Worm (Caenorhabditis elegans): ENCODE results near the gene C44F1.1.

The C44F1.1 gene

ce11 chrIII:3735509-3736255 lies 29.7 kb downstream of the C44F1.1 start:
- TF ChIP-seq sptf-1 (tag; optimal IDR thresholded peaks at IDR 0.05): peak; percentile 37
- peak; percentile 88 for TF ChIP-seq hlh-1 (tag; optimal IDR thresholded peaks at IDR 0.05)
- no peak for TF ChIP-seq elt-1 (tag; optimal IDR thresholded peaks at IDR 0.05; ENCODE audit: borderline replicate concordance, insufficient read depth)
- no peak for TF ChIP-seq lsy-2 (tag; optimal IDR thresholded peaks at IDR 0.05)
- no peak for TF ChIP-seq nhr-28 (tag; optimal IDR thresholded peaks at IDR 0.05)

- TF ChIP-seq sem-2 (GFP tag; optimal IDR thresholded peaks at IDR 0.05) (no peak), nhr-2 (tag; optimal IDR thresholded peaks at IDR 0.05) (peak; percentile 22), nhr-12 (tag; optimal IDR thresholded peaks at IDR 0.05) (no peak), lin-32 (GFP tag; optimal IDR thresholded peaks at IDR 0.05) (no peak), elt-1 (tag; optimal IDR thresholded peaks at IDR 0.05; ENCODE audit: borderline replicate concordance, insufficient read depth) (no peak), bed-3 (GFP tag; optimal IDR thresholded peaks at IDR 0.05) (no peak), pha-4 (tag; optimal IDR thresholded peaks at IDR 0.05) (peak; percentile 25), blmp-1 (tag; optimal IDR thresholded peaks at IDR 0.05) (no peak), ces-1 (GFP tag; optimal IDR thresholded peaks at IDR 0.05) (no peak), snpc-4 (tag; optimal IDR thresholded peaks at IDR 0.05) (no peak), nhr-28 (tag; optimal IDR thresholded peaks at IDR 0.05) (no peak), nhr-237 (tag; optimal IDR thresholded peaks at IDR 0.05) (no peak), flh-1 (GFP tag; optimal IDR thresholded peaks at IDR 0.05) (no peak), mab-5 (tag; optimal IDR thresholded peaks at IDR 0.05) (no peak), mls-2 (tag; optimal IDR thresholded peaks at IDR 0.05) (no peak), ceh-43 (GFP tag; optimal IDR thresholded peaks at IDR 0.05) (no peak), zip-8 (tag; optimal IDR thresholded peaks at IDR 0.05) (peak; percentile 65), unc-62 (GFP tag; optimal IDR thresholded peaks at IDR 0.05) (no peak), unc-120 (tag; optimal IDR thresholded peaks at IDR 0.05; ENCODE audit: poor library complexity, severe bottlenecking) (no peak), ceh-83 (GFP tag; optimal IDR thresholded peaks at IDR 0.05) (no peak), tbx-8 (GFP tag; optimal IDR thresholded peaks at IDR 0.05) (peak; percentile 2)
These were observed 30.4 kb downstream of the C44F1.1 start, which contains the start of gene evl-18 for ce11 chrIII:3734990-3735389. evl-18 (minus strand) TSS chrIII:3735039.

- TF ChIP-seq ces-1 (GFP tag; optimal IDR thresholded peaks at IDR 0.05) (peak; percentile 53), ztf-11 (tag; optimal IDR thresholded peaks at IDR 0.05) (no peak), mep-1 (tag; optimal IDR thresholded peaks at IDR 0.05) (peak; percentile 8), cnd-1 (tag; optimal IDR thresholded peaks at IDR 0.05) (no peak), lsy-2 (tag; optimal IDR thresholded peaks at IDR 0.05) (peak; percentile 14)
These were observed 31.4 kb downstream of the C44F1.1 start, which contains the start of gene F34D10.3 for ce11 chrIII:3734007-3734406. F34D10.3 (plus strand) TSS chrIII:3734255.

- TF ChIP-seq elt-1 (tag; optimal IDR thresholded peaks at IDR 0.05; ENCODE audit: borderline replicate concordance, insufficient read depth): no peak
- TF ChIP-seq sem-2 (GFP tag; optimal IDR thresholded peaks at IDR 0.05): no peak
- no peak for TF ChIP-seq elt-3 (tag; optimal IDR thresholded peaks at IDR 0.05)
- TF ChIP-seq ham-2 (GFP tag; optimal IDR thresholded peaks at IDR 0.05): no peak
- no peak for TF ChIP-seq snpc-4 (tag; optimal IDR thresholded peaks at IDR 0.05)
These were observed 34.9 kb downstream of the C44F1.1 start, which contains the start of gene F34D10.8 for ce11 chrIII:3730475-3730874. F34D10.8 (plus strand) TSS chrIII:3730775.

- TF ChIP-seq zip-8 (tag; optimal IDR thresholded peaks at IDR 0.05) (no peak), pha-4 (tag; optimal IDR thresholded peaks at IDR 0.05) (no peak), drap-1 (GFP tag; optimal IDR thresholded peaks at IDR 0.05) (no peak), ces-1 (GFP tag; optimal IDR thresholded peaks at IDR 0.05) (no peak), unc-120 (tag; optimal IDR thresholded peaks at IDR 0.05; ENCODE audit: poor library complexity, severe bottlenecking) (no peak), lsy-2 (tag; optimal IDR thresholded peaks at IDR 0.05) (no peak), M03D4.4 (tag; optimal IDR thresholded peaks at IDR 0.05) (no peak), hlh-1 (tag; optimal IDR thresholded peaks at IDR 0.05) (no peak), mab-5 (tag; optimal IDR thresholded peaks at IDR 0.05) (no peak), ham-2 (GFP tag; optimal IDR thresholded peaks at IDR 0.05) (no peak), lin-32 (GFP tag; optimal IDR thresholded peaks at IDR 0.05) (no peak), ceh-43 (GFP tag; optimal IDR thresholded peaks at IDR 0.05) (no peak), ceh-39 (tag; optimal IDR thresholded peaks at IDR 0.05) (no peak), nhr-76 (tag; optimal IDR thresholded peaks at IDR 0.05) (no peak), nhr-237 (tag; optimal IDR thresholded peaks at IDR 0.05) (no peak), flh-1 (GFP tag; optimal IDR thresholded peaks at IDR 0.05) (no peak), nhr-12 (tag; optimal IDR thresholded peaks at IDR 0.05) (no peak), mep-1 (tag; optimal IDR thresholded peaks at IDR 0.05) (no peak), tbx-8 (GFP tag; optimal IDR thresholded peaks at IDR 0.05) (no peak)
These were observed 35.8 kb downstream of the C44F1.1 start, which contains the start of gene F34D10.9 for ce11 chrIII:3729520-3729919. F34D10.9 (minus strand) TSS chrIII:3729620.

All from whole organism, mixed stage, embryonic.